Fruit fly (Drosophila melanogaster) S2 (cell line): ENCODE results near the gene CG12581.

Experiments
- CG8478 ChIP-seq: fragments of >200 bp; optimal IDR thresholded peaks from 2 replicates; lab custom pipeline; 2018
- CTCF ChIP-seq, 2 experiments: fragments of >200 bp; optimal IDR thresholded peaks; 2 replicates each; lab custom pipeline; 2018

DNA sequence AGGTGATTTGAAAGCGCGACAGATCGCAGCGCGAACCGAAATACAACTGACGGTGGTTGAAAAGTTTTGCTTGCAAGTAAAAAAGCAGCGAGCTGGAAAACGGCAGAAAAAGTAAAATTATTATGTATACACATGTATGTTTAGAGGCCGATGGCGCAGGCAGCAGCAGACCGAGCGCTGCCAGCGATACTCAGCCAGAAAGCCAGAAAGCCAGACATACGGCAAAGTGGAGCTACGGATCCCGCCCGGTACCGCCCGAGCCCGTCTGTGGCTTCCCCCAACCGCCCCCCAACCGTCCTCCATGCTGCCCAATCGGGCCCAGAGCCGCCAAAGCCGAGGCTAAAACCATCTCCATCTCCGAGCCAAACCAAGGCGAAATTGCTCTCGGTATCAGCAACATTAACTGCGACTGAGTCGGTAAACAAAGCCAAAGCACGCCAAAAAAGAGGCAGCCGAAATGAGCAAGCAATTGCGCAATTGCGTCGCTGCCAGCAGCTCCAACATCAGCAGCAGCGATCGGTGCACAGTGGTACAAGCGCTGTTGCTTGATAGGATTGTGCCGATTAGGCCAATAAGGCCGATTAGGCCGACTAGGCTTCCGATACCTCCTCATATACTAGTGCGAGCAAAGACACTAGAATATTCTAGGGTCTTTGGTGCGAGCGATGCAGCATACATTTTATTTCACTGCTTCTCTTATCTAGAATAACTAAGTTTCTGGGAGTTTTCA is 41.0 kb downstream of the CG12581 start, which contains the start of gene CG14636:
- no peak for TF ChIP-seq CG8478 (lab: Kevin White, UChicago)
- TF ChIP-seq CTCF (optimal IDR thresholded peaks at IDR 0.05; lab: Kevin White, UChicago), result no peak
